Fruit fly (Drosophila melanogaster) S2 (cell line): ENCODE results near the gene msopa.

Experiments used
- CG8478 ChIP-seq: fragments of >200 bp; optimal IDR thresholded peaks from 2 replicates; lab custom pipeline; 2018
- CTCF ChIP-seq, 2 experiments: fragments of >200 bp; optimal IDR thresholded peaks; 2 replicates each; lab custom pipeline; 2018

DNA sequence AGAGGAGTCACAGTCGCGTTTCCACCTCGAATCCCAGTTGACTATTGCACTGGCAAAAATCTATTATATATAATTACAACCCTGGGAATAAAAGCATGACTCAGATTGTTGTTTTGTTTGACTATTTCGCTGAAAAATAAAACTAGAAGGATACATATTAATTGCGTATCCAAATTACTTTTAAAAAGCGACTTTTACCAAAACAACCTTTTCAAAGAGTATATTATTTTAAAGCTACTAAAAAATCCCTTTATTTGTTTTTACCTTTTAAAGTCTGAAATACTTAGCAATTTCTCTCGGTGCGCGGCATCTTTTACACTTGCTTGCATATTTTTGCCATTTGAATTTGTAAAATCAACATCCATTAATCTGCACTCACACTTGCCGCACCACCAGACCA is 24.2 kb downstream of the msopa start:
- TF ChIP-seq CTCF (optimal IDR thresholded peaks at IDR 0.05; lab: Kevin White, UChicago) (no peak), CG8478 (no peak)
